Fruit fly (Drosophila melanogaster) whole organism, embryonic: ENCODE data around the gene Targ3.

ENCODE experiments used
- Atf6 ChIP-seq: fragments of 200-800 bp; sonication (Bioruptor generic); IDR thresholded peaks from 2 replicates; pipeline ENCODE4 v1.3.6; 2022; ENCODE audit warnings: missing biosample characterization, missing genetic modification characterization
- B-H2 ChIP-seq: fragments of 200-800 bp; sonication (Bioruptor generic); optimal IDR thresholded peaks from 2 replicates; lab custom pipeline; 2018; ENCODE audit warnings: missing biosample characterization, mild to moderate bottlenecking, missing genetic modification characterization
- Bdp1 ChIP-seq: fragments of 200-800 bp; sonication (Bioruptor generic); optimal IDR thresholded peaks from 3 replicates; lab custom pipeline; 2016; ENCODE audit warnings: missing biosample characterization, missing genetic modification characterization
- BtbVII ChIP-seq: fragments of 200-800 bp; sonication (Bioruptor generic); optimal IDR thresholded peaks from 3 replicates; lab custom pipeline; 2017; ENCODE audit warnings: missing biosample characterization, mild to moderate bottlenecking, missing genetic modification characterization
- CG10209 ChIP-seq: fragments of 200-800 bp; sonication (Bioruptor generic); optimal IDR thresholded peaks from 3 replicates; lab custom pipeline; 2017; ENCODE audit warnings: missing biosample characterization, mild to moderate bottlenecking, missing genetic modification characterization, missing genetic modification reagents
- CG10431 ChIP-seq: fragments of 200-800 bp; sonication (Bioruptor generic); optimal IDR thresholded peaks from 3 replicates; lab custom pipeline; 2018; ENCODE audit warnings: missing biosample characterization, mild to moderate bottlenecking, missing genetic modification characterization
- CG11695 ChIP-seq: fragments of 200-800 bp; sonication (Bioruptor generic); IDR thresholded peaks from 3 replicates; pipeline ENCODE4 v1.3.6; 2022; ENCODE audit warnings: missing biosample characterization, missing genetic modification characterization
- CG15011 ChIP-seq: fragments of 200-800 bp; sonication (Bioruptor generic); optimal IDR thresholded peaks from 3 replicates; lab custom pipeline; 2018; ENCODE audit warnings: missing biosample characterization, mild to moderate bottlenecking, missing genetic modification characterization
- CG15514 ChIP-seq: fragments of 200-800 bp; sonication (Bioruptor generic); optimal IDR thresholded peaks from 3 replicates; lab custom pipeline; 2017; ENCODE audit warnings: missing biosample characterization, missing genetic modification characterization, mild to moderate bottlenecking, moderate library complexity, missing genetic modification reagents
- CG1603 ChIP-seq: fragments of 200-800 bp; sonication (Bioruptor generic); optimal IDR thresholded peaks from 2 replicates; lab custom pipeline; 2019; ENCODE audit warnings: missing biosample characterization, mild to moderate bottlenecking, missing genetic modification characterization, moderate library complexity
- CG1832 ChIP-seq: fragments of 200-800 bp; sonication (Bioruptor generic); optimal IDR thresholded peaks from 2 replicates; lab custom pipeline; 2017; ENCODE audit warnings: missing biosample characterization, mild to moderate bottlenecking, missing genetic modification characterization, inconsistent platforms
- CG2875 ChIP-seq: fragments of 200-800 bp; sonication (Bioruptor generic); optimal IDR thresholded peaks from 2 replicates; lab custom pipeline; 2017; ENCODE audit warnings: missing biosample characterization, mild to moderate bottlenecking, missing genetic modification characterization, missing genetic modification reagents
- CG3281 ChIP-seq: fragments of 200-800 bp; sonication (Bioruptor generic); optimal IDR thresholded peaks from 3 replicates; lab custom pipeline; 2017; ENCODE audit warnings: missing biosample characterization, mild to moderate bottlenecking, missing genetic modification characterization
- CG33213 ChIP-seq: fragments of 200-800 bp; sonication (Bioruptor generic); optimal IDR thresholded peaks from 3 replicates; lab custom pipeline; 2016; ENCODE audit warnings: missing biosample characterization, missing genetic modification characterization
- CG34224 ChIP-seq: fragments of 200-800 bp; sonication (Bioruptor generic); IDR thresholded peaks from 3 replicates; pipeline ENCODE4 v1.3.6; 2022; ENCODE audit warnings: missing biosample characterization, missing genetic modification characterization; ENCODE audit not compliant: partially characterized antibody
- CG4360 ChIP-seq: fragments of 200-800 bp; sonication (Bioruptor generic); IDR thresholded peaks from 2 replicates; pipeline ENCODE4 v1.3.6; 2022; ENCODE audit warnings: missing biosample characterization, missing genetic modification characterization
- CG8359 ChIP-seq: fragments of 200-800 bp; sonication (Bioruptor generic); optimal IDR thresholded peaks from 2 replicates; lab custom pipeline; 2017; ENCODE audit warnings: missing biosample characterization, mild to moderate bottlenecking, missing genetic modification characterization, borderline replicate concordance
- CG8478 ChIP-seq: fragments of >200 bp; optimal IDR thresholded peaks from 2 replicates; lab custom pipeline; 2018
- CG8924 ChIP-seq: fragments of 200-800 bp; optimal IDR thresholded peaks from 3 replicates; lab custom pipeline; 2019; ENCODE audit warnings: missing biosample characterization, mild to moderate bottlenecking, missing genetic modification characterization, moderate library complexity
- Deaf1 ChIP-seq: fragments of 200-800 bp; optimal IDR thresholded peaks from 3 replicates; lab custom pipeline; 2019; ENCODE audit warnings: missing biosample characterization, mild to moderate bottlenecking, missing genetic modification characterization, moderate library complexity
- Eip74EF ChIP-seq, 2 experiments: fragments of 200-800 bp in 1 of 2; fragments of >200 bp in 1 of 2; sonication (Bioruptor generic) in 1 of 2; optimal IDR thresholded peaks; 2 replicates each; lab custom pipeline; 2017 to 2019; ENCODE audit warnings: missing biosample characterization in 2 of 2, missing genetic modification characterization in 2 of 2, mild to moderate bottlenecking in 1 of 2, moderate library complexity in 1 of 2
- Ets65A ChIP-seq: fragments of 200-800 bp; sonication (Bioruptor generic); peaks from one replicate; lab custom pipeline; 2016; ENCODE audit warnings: missing biosample characterization, missing genetic modification characterization
- H2.0 ChIP-seq: fragments of 200-800 bp; sonication (Bioruptor generic); IDR thresholded peaks from 2 replicates; pipeline ENCODE4 v1.3.6; 2022; ENCODE audit warnings: missing biosample characterization, missing genetic modification characterization
- HmgD ChIP-seq: fragments of 200-800 bp; sonication (Bioruptor generic); optimal IDR thresholded peaks from 3 replicates; lab custom pipeline; 2016; ENCODE audit warnings: missing biosample characterization, missing genetic modification characterization
- Ptx1 ChIP-seq: fragments of 200-800 bp; sonication (Bioruptor generic); IDR thresholded peaks from 2 replicates; pipeline ENCODE4 v1.3.6; 2022; ENCODE audit warnings: missing biosample characterization, missing genetic modification characterization
- Vsx1 ChIP-seq: fragments of 200-800 bp; sonication (Bioruptor generic); optimal IDR thresholded peaks from 2 replicates; lab custom pipeline; 2017; ENCODE audit warnings: missing biosample characterization, mild to moderate bottlenecking, missing genetic modification characterization, missing genetic modification reagents
- ash1 ChIP-seq: fragments of 200-800 bp; sonication (Bioruptor generic); optimal IDR thresholded peaks from 2 replicates; lab custom pipeline; 2018; ENCODE audit warnings: missing biosample characterization, mild to moderate bottlenecking, missing genetic modification characterization
- bbx ChIP-seq: fragments of 200-800 bp; sonication (Bioruptor generic); IDR thresholded peaks from 2 replicates; pipeline ENCODE4 v1.3.6; 2022; ENCODE audit warnings: missing biosample characterization, missing genetic modification characterization; ENCODE audit not compliant: partially characterized antibody
- bowl ChIP-seq: fragments of 200-800 bp; sonication (Bioruptor generic); IDR thresholded peaks from 2 replicates; pipeline ENCODE4 v1.3.6; 2022; ENCODE audit warnings: missing biosample characterization, missing genetic modification characterization
- caup ChIP-seq: fragments of 200-800 bp; sonication (Bioruptor generic); optimal IDR thresholded peaks from 3 replicates; lab custom pipeline; 2017; ENCODE audit warnings: missing biosample characterization, mild to moderate bottlenecking, missing genetic modification characterization, moderate library complexity; ENCODE audit not compliant: severe bottlenecking
- chinmo ChIP-seq: fragments of 200-800 bp; sonication (Bioruptor generic); IDR thresholded peaks from 4 replicates; pipeline ENCODE4 v1.3.6; 2022; ENCODE audit warnings: missing biosample characterization, missing genetic modification characterization; ENCODE audit not compliant: partially characterized antibody
- dmrt99B ChIP-seq: fragments of 200-800 bp; sonication (Bioruptor generic); optimal IDR thresholded peaks from 2 replicates; lab custom pipeline; 2018; ENCODE audit warnings: missing biosample characterization, mild to moderate bottlenecking, missing genetic modification characterization, moderate library complexity
- eyg ChIP-seq: fragments of 200-800 bp; sonication (Bioruptor generic); optimal IDR thresholded peaks from 3 replicates; lab custom pipeline; 2016; ENCODE audit warnings: missing biosample characterization, missing genetic modification characterization
- fd3F ChIP-seq: fragments of 200-800 bp; sonication (Bioruptor generic); optimal IDR thresholded peaks from 2 replicates; lab custom pipeline; 2018; ENCODE audit warnings: missing biosample characterization, mild to moderate bottlenecking, missing genetic modification characterization, moderate library complexity
- ftz-f1 ChIP-seq: fragments of 200-800 bp; sonication (Bioruptor generic); optimal IDR thresholded peaks from 2 replicates; lab custom pipeline; 2016; ENCODE audit warnings: missing biosample characterization, missing genetic modification characterization
- gcm ChIP-seq: fragments of 200-800 bp; sonication (Bioruptor generic); optimal IDR thresholded peaks from 2 replicates; lab custom pipeline; 2019; ENCODE audit warnings: missing biosample characterization, mild to moderate bottlenecking, missing genetic modification characterization, moderate library complexity
- hbn ChIP-seq: fragments of 200-800 bp; sonication (Bioruptor generic); IDR thresholded peaks from 2 replicates; pipeline ENCODE4 v1.3.6; 2022; ENCODE audit warnings: missing biosample characterization, missing genetic modification characterization; ENCODE audit not compliant: partially characterized antibody
- hkb ChIP-seq, 2 experiments: fragments of 200-800 bp in 1 of 2; fragments of >200 bp in 1 of 2; sonication (Bioruptor generic) in 1 of 2; IDR thresholded peaks in 1 of 2; optimal IDR thresholded peaks in 1 of 2; 2 replicates each; pipeline versions ENCODE4 v1.3.6 to Lab custom; 2017 to 2022; ENCODE audit warnings: missing biosample characterization in 1 of 2, missing genetic modification characterization in 1 of 2
- mam ChIP-seq: fragments of 200-800 bp; sonication (Bioruptor generic); optimal IDR thresholded peaks from 3 replicates; lab custom pipeline; 2016; ENCODE audit warnings: missing biosample characterization, missing genetic modification characterization
- nom ChIP-seq: fragments of 200-800 bp; sonication (Bioruptor generic); optimal IDR thresholded peaks from 2 replicates; lab custom pipeline; 2017; ENCODE audit warnings: missing biosample characterization, missing genetic modification characterization, mild to moderate bottlenecking, moderate library complexity, missing genetic modification reagents
- rib ChIP-seq: fragments of 200-800 bp; sonication (Bioruptor generic); IDR thresholded peaks from 2 replicates; pipeline ENCODE4 v1.3.6; 2022; ENCODE audit warnings: missing biosample characterization, missing genetic modification characterization
- scrt ChIP-seq: fragments of 200-800 bp; sonication (Bioruptor generic); optimal IDR thresholded peaks from 2 replicates; lab custom pipeline; 2018; ENCODE audit warnings: missing biosample characterization, mild to moderate bottlenecking, missing genetic modification characterization, moderate library complexity
- seq ChIP-seq: fragments of 200-800 bp; sonication (Bioruptor generic); IDR thresholded peaks from 2 replicates; pipeline ENCODE4 v1.3.6; 2022; ENCODE audit warnings: missing biosample characterization, missing genetic modification characterization
- tin ChIP-seq: fragments of 200-800 bp; sonication (Bioruptor generic); optimal IDR thresholded peaks from 3 replicates; lab custom pipeline; 2016; ENCODE audit warnings: missing biosample characterization, missing genetic modification characterization
- tna ChIP-seq: fragments of 200-800 bp; sonication (Bioruptor generic); IDR thresholded peaks from 2 replicates; pipeline ENCODE4 v1.3.6; 2022; ENCODE audit warnings: missing biosample characterization, missing genetic modification characterization; ENCODE audit not compliant: partially characterized antibody
- ttk ChIP-seq: fragments of 200-800 bp; sonication (Bioruptor generic); IDR thresholded peaks from 2 replicates; pipeline ENCODE4 v2.1.2; 2022; ENCODE audit warnings: missing biosample characterization, missing genetic modification characterization
- unc-4 ChIP-seq: fragments of 200-800 bp; sonication (Bioruptor generic); IDR thresholded peaks from 2 replicates; pipeline ENCODE4 v1.3.6; 2022; ENCODE audit warnings: missing biosample characterization, missing genetic modification characterization; ENCODE audit not compliant: partially characterized antibody
- yki ChIP-seq: fragments of >200 bp; optimal IDR thresholded peaks from 3 replicates; lab custom pipeline; 2018

Gene Targ3

dm6 chr3L:21239999-21240509 is 43.4 kb downstream of the Targ3 start (continued):
- TF ChIP-seq bbx, result peak; percentile 55; the same call in 1 of the 2 replicates
- no peak for TF ChIP-seq hkb (optimal IDR thresholded peaks at IDR 0.05; lab: Kevin White, UChicago)
- TF ChIP-seq hkb (GFP tag; IDR thresholded peaks at IDR 0.05; lab: Robert Waterston, UW), result peak; percentile 40; the same call in 1 of the 2 replicates
- TF ChIP-seq seq (GFP tag; lab: Robert Waterston, UW), result no peak
- no peak for TF ChIP-seq ttk (GFP tag; lab: Robert Waterston, UW)
- TF ChIP-seq CG8924 (tag; lab: Kevin White, UChicago), result no peak
- TF ChIP-seq CG10209 (GFP tag; lab: Kevin White, UChicago), result no peak
- TF ChIP-seq CG11695, result 0 out of 3 replicates have a peak, but pooled peaks have one; percentile 7
- TF ChIP-seq CG1603 (tag; lab: Kevin White, UChicago), result peak; percentile 20
- peak; percentile 57; the same call in 1 of the 3 replicates for TF ChIP-seq CG34224 (GFP tag; lab: Robert Waterston, UW)
- no peak for TF ChIP-seq CG15011 (GFP tag; lab: Kevin White, UChicago)
- TF ChIP-seq Ptx1, result no peak
- TF ChIP-seq CG3281 (GFP tag; lab: Kevin White, UChicago), result no peak
- no peak for TF ChIP-seq fd3F (GFP tag; lab: Kevin White, UChicago)
- peak; percentile 94; the same call in 2 of the 4 replicates for TF ChIP-seq chinmo (GFP tag; lab: Robert Waterston, UW)
- TF ChIP-seq CG15514 (GFP tag; lab: Kevin White, UChicago), result peak; percentile 22
- no peak for TF ChIP-seq mam (GFP tag; lab: Kevin White, UChicago)
- TF ChIP-seq yki (lab: Kevin White, UChicago), result peak; percentile 27
- no peak for TF ChIP-seq tin (GFP tag; lab: Kevin White, UChicago)
- peak; percentile 38 for TF ChIP-seq caup
- peak; percentile 56 for TF ChIP-seq scrt (GFP tag; lab: Kevin White, UChicago)
- TF ChIP-seq ash1, result no peak
- peak; percentile 5 for TF ChIP-seq Vsx1 (GFP tag; lab: Kevin White, UChicago)
- TF ChIP-seq H2.0 (GFP tag; lab: Robert Waterston, UW), result no peak
- TF ChIP-seq bowl (GFP tag; lab: Robert Waterston, UW), result 0 out of 2 replicates have a peak, but pooled peaks have one; percentile 14
- no peak for TF ChIP-seq CG33213
- TF ChIP-seq HmgD (GFP tag; lab: Kevin White, UChicago), result no peak
- TF ChIP-seq Bdp1 (GFP tag; lab: Kevin White, UChicago), result no peak
- TF ChIP-seq ftz-f1 (GFP tag; lab: Kevin White, UChicago), result peak; percentile 54
- TF ChIP-seq eyg, result no peak
- no peak for TF ChIP-seq BtbVII (GFP tag; lab: Kevin White, UChicago)
- peak; percentile 29 for TF ChIP-seq CG2875 (GFP tag; lab: Kevin White, UChicago)
- TF ChIP-seq nom (GFP tag; lab: Kevin White, UChicago), result peak; percentile 59
- peak; percentile 47 for TF ChIP-seq unc-4 (GFP tag; lab: Robert Waterston, UW)
- 0 out of 2 replicates have a peak, but pooled peaks have one; percentile 18 for TF ChIP-seq rib (GFP tag; lab: Robert Waterston, UW)
- peak; percentile 43 for TF ChIP-seq CG1832 (GFP tag; lab: Kevin White, UChicago)
- no peak for TF ChIP-seq CG8359 (GFP tag; lab: Kevin White, UChicago)
- TF ChIP-seq tna (GFP tag; lab: Robert Waterston, UW), result peak; percentile 20; the same call in 1 of the 2 replicates
- peak; percentile 12 for TF ChIP-seq CG8478 (lab: Kevin White, UChicago)
- TF ChIP-seq B-H2 (GFP tag; lab: Kevin White, UChicago), result no peak
- peak; percentile 51 for TF ChIP-seq CG4360 (GFP tag; lab: Robert Waterston, UW)
- peak; percentile 27; the same call in 1 of the 2 replicates for TF ChIP-seq hbn (GFP tag; lab: Robert Waterston, UW)
- TF ChIP-seq Deaf1 (tag; lab: Kevin White, UChicago), result peak; percentile 98
- TF ChIP-seq Atf6, result 0 out of 2 replicates have a peak, but pooled peaks have one; percentile 28
- TF ChIP-seq Eip74EF (GFP tag; optimal IDR thresholded peaks at IDR 0.05; lab: Kevin White, UChicago), result peak in 1 of 2 experiments; percentile 29
- peak; percentile 38 for TF ChIP-seq dmrt99B (tag; lab: Kevin White, UChicago)
- no peak for TF ChIP-seq CG10431 (GFP tag; lab: Kevin White, UChicago)
- no peak for TF ChIP-seq gcm (GFP tag; lab: Kevin White, UChicago)
- TF ChIP-seq Ets65A (GFP tag; lab: Kevin White, UChicago), result no peak
